Worm (Caenorhabditis elegans): ENCODE data around the gene eppl-1.

DNA sequence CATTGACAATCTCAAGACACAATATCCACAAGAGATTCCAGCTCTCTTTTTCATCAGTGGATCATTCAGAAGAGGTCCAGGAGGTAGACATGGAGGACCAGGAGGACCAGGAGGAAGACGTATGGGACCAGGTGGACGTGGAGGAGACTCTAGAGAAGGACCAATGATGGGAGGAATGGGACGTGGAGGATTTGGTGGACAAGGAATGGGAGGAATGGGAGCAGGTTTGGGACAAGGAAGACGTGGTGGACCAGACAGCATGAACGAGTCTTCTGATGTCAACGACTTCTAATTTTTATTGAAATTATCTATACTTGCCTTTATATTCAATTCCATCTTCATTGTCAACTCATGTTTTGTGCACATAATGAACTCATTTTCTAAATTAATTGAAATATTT is 36.5 kb upstream of the eppl-1 start:
- TF ChIP-seq ceh-34 (tag; optimal IDR thresholded peaks at IDR 0.05) = no peak
- no peak for TF ChIP-seq ama-1 (optimal IDR thresholded peaks at IDR 0.05)
- TF ChIP-seq ceh-14 (tag; optimal IDR thresholded peaks at IDR 0.05) = no peak
